Worm (Caenorhabditis elegans) whole organism, young adult: ENCODE results near the gene spt-4.

Experiments
- B0336.3 ChIP-seq: fragments of 200-800 bp; sonication (Bioruptor generic); IDR thresholded peaks from 2 replicates; pipeline ENCODE4 v1.3.6; 2022; ENCODE audit warnings: missing genetic modification characterization, missing compliant biosample characterization
- C06A6.2 ChIP-seq: fragments of 200-800 bp; sonication (Bioruptor generic); conservative IDR thresholded peaks from 2 replicates; pipeline ENCODE4 v1.3.6; 2022; ENCODE audit warnings: missing genetic modification characterization, missing compliant biosample characterization
- F22D6.2 ChIP-seq: sonication (generic microtip); optimal IDR thresholded peaks from 2 replicates; lab custom pipeline; 2016; ENCODE audit warnings: mild to moderate bottlenecking, missing genetic modification characterization, missing compliant biosample characterization
- F39B2.1 ChIP-seq: fragments of 200-800 bp; sonication (Bioruptor generic); IDR thresholded peaks from 2 replicates; pipeline ENCODE4 v1.3.6; 2022; ENCODE audit warnings: missing genetic modification reagents, missing genetic modification characterization, missing compliant biosample characterization
- K12H6.12 ChIP-seq: fragments of 200-800 bp; sonication (Bioruptor generic); optimal IDR thresholded peaks from 2 replicates; lab custom pipeline; 2018; ENCODE audit warnings: mild to moderate bottlenecking, missing genetic modification characterization, missing compliant biosample characterization
- Y53G8AR.9 ChIP-seq: fragments of 200-800 bp; sonication (Bioruptor generic); conservative IDR thresholded peaks from 2 replicates; pipeline ENCODE4 v1.3.6; 2022; ENCODE audit warnings: missing genetic modification reagents, missing genetic modification characterization, missing compliant biosample characterization
- Y56A3A.18 ChIP-seq: fragments of 200-800 bp; sonication (Bioruptor generic); IDR thresholded peaks from 2 replicates; pipeline ENCODE4 v1.3.6; 2022; ENCODE audit warnings: missing genetic modification reagents, missing genetic modification characterization, missing compliant biosample characterization
- ama-1 ChIP-seq, 3 experiments: fragments of 150-350 bp in 1 of 3; sonication (generic microtip) in 2 of 3; optimal IDR thresholded peaks; 2 replicates each; lab custom pipeline; 2014 to 2018; ENCODE audit warnings: missing biosample characterization in 2 of 3, missing genetic modification characterization in 2 of 3, missing genetic modification reagents in 2 of 3
- aptf-3 ChIP-seq: fragments of 200-800 bp; sonication (Bioruptor generic); IDR thresholded peaks from 2 replicates; pipeline ENCODE4 v1.3.6; 2022; ENCODE audit warnings: missing genetic modification characterization, missing compliant biosample characterization
- attf-6 ChIP-seq: fragments of 200-800 bp; sonication (Bioruptor generic); IDR thresholded peaks from 2 replicates; pipeline ENCODE4 v1.3.6; 2022; ENCODE audit warnings: missing genetic modification reagents, missing genetic modification characterization, missing compliant biosample characterization
- bed-1 ChIP-seq: fragments of 200-800 bp; sonication (Bioruptor generic); IDR thresholded peaks from 2 replicates; pipeline ENCODE4 v1.3.6; 2022; ENCODE audit warnings: missing genetic modification reagents, missing genetic modification characterization, missing compliant biosample characterization
- cebp-1 ChIP-seq, 2 experiments: fragments of 200-800 bp in 1 of 2; sonication (Bioruptor generic) in 1 of 2; sonication (generic microtip) in 1 of 2; IDR thresholded peaks in 1 of 2; optimal IDR thresholded peaks in 1 of 2; 2 replicates each; pipeline versions ENCODE4 v1.3.6 to Lab custom; 2017 to 2022; ENCODE audit warnings: missing compliant biosample characterization in 2 of 2, missing genetic modification characterization in 2 of 2, mild to moderate bottlenecking in 1 of 2, missing genetic modification reagents in 1 of 2, moderate library complexity in 1 of 2
- cebp-2 ChIP-seq: fragments of 200-800 bp; sonication (Bioruptor generic); IDR thresholded peaks from 2 replicates; pipeline ENCODE4 v1.3.6; 2022; ENCODE audit warnings: missing genetic modification characterization, missing compliant biosample characterization
- ceh-58 ChIP-seq: fragments of 200-800 bp; sonication (Bioruptor generic); IDR thresholded peaks from 2 replicates; pipeline ENCODE4 v1.3.6; 2022; ENCODE audit warnings: missing genetic modification characterization, missing compliant biosample characterization
- ceh-79 ChIP-seq: sonication (generic microtip); optimal IDR thresholded peaks from 2 replicates; lab custom pipeline; 2017; ENCODE audit warnings: mild to moderate bottlenecking, missing genetic modification characterization, missing compliant biosample characterization
- egl-44 ChIP-seq: fragments of 200-800 bp; sonication (Bioruptor generic); IDR thresholded peaks from 2 replicates; pipeline ENCODE4 v1.3.6; 2022; ENCODE audit warnings: missing genetic modification reagents, missing genetic modification characterization, missing compliant biosample characterization
- fkh-3 ChIP-seq: sonication (generic microtip); optimal IDR thresholded peaks from 2 replicates; lab custom pipeline; 2016; ENCODE audit warnings: mild to moderate bottlenecking, missing genetic modification characterization, missing compliant biosample characterization
- gei-17 ChIP-seq: fragments of 200-800 bp; sonication (Bioruptor generic); optimal IDR thresholded peaks from 2 replicates; lab custom pipeline; 2018; ENCODE audit warnings: mild to moderate bottlenecking, missing genetic modification characterization, missing compliant biosample characterization
- him-1 ChIP-seq: sonication (generic microtip); optimal IDR thresholded peaks from 2 replicates; lab custom pipeline; 2016; ENCODE audit warnings: missing genotype, missing genetic modification reagents, missing genetic modification characterization, missing compliant biosample characterization
- hmg-1.2 ChIP-seq: fragments of 200-800 bp; sonication (Bioruptor generic); IDR thresholded peaks from 2 replicates; pipeline ENCODE4 v1.3.6; 2022; ENCODE audit warnings: missing genetic modification reagents, missing genetic modification characterization, missing compliant biosample characterization
- lag-1 ChIP-seq: fragments of 200-800 bp; sonication (Bioruptor generic); IDR thresholded peaks from 2 replicates; pipeline ENCODE4 v1.3.6; 2022; ENCODE audit warnings: missing genetic modification reagents, missing genetic modification characterization, missing compliant biosample characterization
- lin-40 ChIP-seq: sonication (generic microtip); optimal IDR thresholded peaks from 2 replicates; lab custom pipeline; 2016; ENCODE audit warnings: missing genetic modification characterization, mild to moderate bottlenecking, missing compliant biosample characterization, missing genotype, missing genetic modification reagents
- lir-1 ChIP-seq: fragments of 200-800 bp; sonication (Bioruptor generic); conservative IDR thresholded peaks from 2 replicates; pipeline ENCODE4 v1.3.6; 2022; ENCODE audit warnings: missing genetic modification reagents, missing genetic modification characterization, missing compliant biosample characterization
- madf-3 ChIP-seq: fragments of 200-800 bp; sonication (Bioruptor generic); IDR thresholded peaks from 2 replicates; pipeline ENCODE4 v1.3.6; 2022; ENCODE audit warnings: missing genetic modification reagents, missing genetic modification characterization, missing compliant biosample characterization
- madf-8 ChIP-seq: fragments of 200-800 bp; sonication (Bioruptor generic); conservative IDR thresholded peaks from 2 replicates; pipeline ENCODE4 v1.3.6; 2022; ENCODE audit warnings: missing genetic modification reagents, missing genetic modification characterization, missing compliant biosample characterization
- mxl-1 ChIP-seq: sonication (generic microtip); optimal IDR thresholded peaks from 2 replicates; lab custom pipeline; 2016; ENCODE audit warnings: missing genetic modification characterization, missing compliant biosample characterization
- nfya-2 ChIP-seq: fragments of 200-800 bp; sonication (Bioruptor generic); IDR thresholded peaks from 2 replicates; pipeline ENCODE4 v1.3.6; 2022; ENCODE audit warnings: missing genetic modification reagents, missing genetic modification characterization, missing compliant biosample characterization
- nfyb-1 ChIP-seq: fragments of 200-800 bp; sonication (Bioruptor generic); IDR thresholded peaks from 2 replicates; pipeline ENCODE4 v1.3.6; 2022; ENCODE audit warnings: missing genetic modification reagents, missing genetic modification characterization, missing compliant biosample characterization
- nhr-120 ChIP-seq: fragments of 200-800 bp; sonication (Bioruptor generic); IDR thresholded peaks from 2 replicates; pipeline ENCODE4 v1.3.6; 2022; ENCODE audit warnings: missing genetic modification characterization, missing compliant biosample characterization
- nhr-179 ChIP-seq: sonication (generic microtip); optimal IDR thresholded peaks from 2 replicates; lab custom pipeline; 2016; ENCODE audit warnings: mild to moderate bottlenecking, missing genetic modification characterization, missing compliant biosample characterization
- nhr-90 ChIP-seq: sonication (generic microtip); optimal IDR thresholded peaks from 2 replicates; lab custom pipeline; 2016; ENCODE audit warnings: missing genotype, mild to moderate bottlenecking, missing genetic modification characterization, missing compliant biosample characterization
- pha-4 ChIP-seq: fragments of 150-350 bp; sonication (generic microtip); optimal IDR thresholded peaks from 2 replicates; lab custom pipeline; 2014; ENCODE audit warnings: missing biosample characterization, missing genetic modification reagents, missing genetic modification characterization
- repo-1 ChIP-seq: sonication (generic microtip); optimal IDR thresholded peaks from 2 replicates; lab custom pipeline; 2017; ENCODE audit warnings: mild to moderate bottlenecking, missing genetic modification characterization, missing compliant biosample characterization
- sdz-38 ChIP-seq: sonication (generic microtip); optimal IDR thresholded peaks from 2 replicates; lab custom pipeline; 2016; ENCODE audit warnings: missing genotype, missing genetic modification characterization, missing compliant biosample characterization
- snpc-1.1 ChIP-seq: sonication (generic microtip); optimal IDR thresholded peaks from 2 replicates; lab custom pipeline; 2017; ENCODE audit warnings: missing genetic modification characterization, mild to moderate bottlenecking, missing compliant biosample characterization, antibody characterized with exemption, moderate library complexity, missing genotype, missing genetic modification reagents; ENCODE audit not compliant: insufficient read depth
- tbp1 ChIP-seq: fragments of 200-800 bp; sonication (Bioruptor generic); optimal IDR thresholded peaks from 2 replicates; lab custom pipeline; 2018; ENCODE audit warnings: mild to moderate bottlenecking, missing genetic modification characterization, missing compliant biosample characterization
- xnd-1 ChIP-seq: sonication (generic microtip); optimal IDR thresholded peaks from 2 replicates; lab custom pipeline; 2016; ENCODE audit warnings: missing genotype, missing genetic modification reagents, missing genetic modification characterization, missing compliant biosample characterization
- zfh-2 ChIP-seq: fragments of 200-800 bp; sonication (Bioruptor generic); conservative IDR thresholded peaks from 2 replicates; pipeline ENCODE4 v1.3.6; 2022; ENCODE audit warnings: missing genetic modification reagents, missing genetic modification characterization, missing compliant biosample characterization
- ztf-18 ChIP-seq: sonication (generic microtip); optimal IDR thresholded peaks from 2 replicates; lab custom pipeline; 2016; ENCODE audit warnings: missing genotype, mild to moderate bottlenecking, missing genetic modification characterization, missing compliant biosample characterization

The spt-4 gene

DNA sequence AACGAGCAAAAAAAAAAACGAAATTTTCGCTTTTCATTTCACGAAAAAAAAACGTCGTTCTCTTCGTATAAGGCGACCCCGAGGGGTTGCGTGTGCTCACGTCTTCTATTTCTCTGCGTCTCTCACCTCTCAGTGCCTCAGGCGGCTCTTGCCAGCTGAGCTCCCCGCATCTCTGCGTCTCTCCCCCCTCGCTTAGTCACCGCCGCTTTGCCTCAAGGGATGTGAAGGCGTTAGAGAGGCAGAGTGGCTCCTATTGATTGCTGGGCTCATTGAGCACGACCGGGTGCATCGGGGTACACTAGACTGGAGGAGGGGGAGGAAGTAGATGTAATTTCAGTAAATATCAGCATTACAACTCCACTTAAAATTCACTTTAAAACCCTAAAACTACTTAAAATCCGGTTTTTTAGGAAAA, 44.0 kb downstream of the spt-4 start (continued):
- peak; percentile 64; the same call in 1 of the 2 replicates for TF ChIP-seq hmg-1.2 (GFP tag; lab: Robert Waterston, UW)
- TF ChIP-seq fkh-3 (tag; lab: Kevin White, UChicago): no peak
- no peak for TF ChIP-seq bed-1 (GFP tag; lab: Robert Waterston, UW)
- TF ChIP-seq madf-3 (GFP tag; lab: Robert Waterston, UW): no peak
- TF ChIP-seq nhr-120 (GFP tag; lab: Robert Waterston, UW): no peak
- TF ChIP-seq ama-1 (optimal IDR thresholded peaks at IDR 0.05; lab: Kevin White, UChicago): no peak
- TF ChIP-seq ama-1 (GFP tag; optimal IDR thresholded peaks at IDR 0.05; lab: Kevin White, UChicago): no peak
- TF ChIP-seq gei-17 (GFP tag; lab: Kevin White, UChicago): no peak
- TF ChIP-seq repo-1 (tag; lab: Kevin White, UChicago): no peak
- TF ChIP-seq cebp-2 (GFP tag; lab: Robert Waterston, UW): no peak
- no peak for TF ChIP-seq aptf-3
- peak; percentile 42 for TF ChIP-seq K12H6.12 (tag; lab: Kevin White, UChicago)
- no peak for TF ChIP-seq F39B2.1 (GFP tag; lab: Robert Waterston, UW)

ce11 chrIII:23862-24261, 45.7 kb downstream of the spt-4 start, which contains the start of gene H10E21.5:
TSS of gene H10E21.5 (minus strand) at chrIII:23962.
- TF ChIP-seq snpc-1.1 (tag; lab: Kevin White, UChicago) (no peak), him-1 (tag; lab: Kevin White, UChicago) (no peak), madf-8 (GFP tag; lab: Robert Waterston, UW) (no peak), lag-1 (GFP tag; lab: Robert Waterston, UW) (no peak), pha-4 (tag; lab: Kevin White, UChicago) (no peak), Y53G8AR.9 (GFP tag; lab: Robert Waterston, UW) (no peak), ceh-58 (no peak)

DNA sequence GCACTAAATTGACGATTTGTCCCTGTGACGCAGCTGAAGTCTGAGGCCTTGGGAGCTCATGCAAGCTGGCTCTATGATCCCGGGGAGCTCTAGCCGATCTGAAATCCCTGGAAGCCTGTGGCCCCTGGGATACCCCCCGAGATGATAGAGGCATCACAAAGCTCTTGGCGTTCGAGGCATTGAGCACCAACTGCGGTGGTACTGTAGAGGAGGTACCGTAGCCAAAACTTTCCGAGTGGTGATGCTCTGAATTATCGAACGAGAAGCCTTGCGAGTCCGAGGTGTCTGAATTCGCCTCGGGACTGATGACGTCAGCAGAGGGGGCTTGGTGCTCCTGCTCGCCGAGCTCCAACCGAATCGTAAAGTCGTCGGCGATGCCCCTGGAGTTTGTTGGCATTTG, 48.3 kb downstream of the spt-4 start:
- TF ChIP-seq ama-1 (optimal IDR thresholded peaks at IDR 0.05; lab: Kevin White, UChicago): no peak
- TF ChIP-seq ama-1 (GFP tag; optimal IDR thresholded peaks at IDR 0.05; lab: Kevin White, UChicago): peak in 1 of 2 experiments; percentile 17
- no peak for TF ChIP-seq mxl-1 (tag; lab: Kevin White, UChicago)
- TF ChIP-seq zfh-2 (GFP tag; lab: Robert Waterston, UW): peak; percentile 79

DNA sequence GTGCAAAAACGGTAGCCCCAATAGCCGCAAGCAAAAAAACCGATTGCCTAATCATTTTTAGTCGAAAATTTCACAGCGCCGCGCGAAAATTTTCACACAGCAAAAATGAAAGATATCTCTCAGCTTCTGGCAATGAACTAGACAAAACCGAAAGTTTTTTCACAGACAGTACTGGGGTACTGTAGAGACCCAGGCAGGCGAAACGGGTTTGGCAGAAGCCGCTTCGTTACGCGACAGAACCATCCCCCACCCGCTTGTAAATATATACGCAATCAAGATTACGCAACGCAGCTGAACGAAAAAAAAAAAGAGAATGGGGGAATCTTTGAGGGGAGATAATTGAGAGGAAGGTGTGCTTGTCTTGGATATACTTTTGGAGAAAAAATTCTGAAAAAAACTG, 50.0 kb downstream of the spt-4 start, which contains the start of gene H10E21.4:
H10E21.4 (minus strand) TSS at position 167 of the 400 bp plus-strand sequence.
- TF ChIP-seq ceh-79 (tag; lab: Kevin White, UChicago) (no peak), tbp1 (GFP tag; lab: Kevin White, UChicago) (no peak), attf-6 (no peak), lin-40 (tag; lab: Kevin White, UChicago) (no peak), xnd-1 (no peak), nfya-2 (no peak), nhr-90 (tag; lab: Kevin White, UChicago) (no peak), lag-1 (GFP tag; lab: Robert Waterston, UW) (no peak), nhr-179 (no peak), F22D6.2 (tag; lab: Kevin White, UChicago) (no peak), lir-1 (no peak), ztf-18 (tag; lab: Kevin White, UChicago) (no peak), B0336.3 (GFP tag; lab: Robert Waterston, UW) (no peak), sdz-38 (tag; lab: Kevin White, UChicago) (no peak), egl-44 (GFP tag; lab: Robert Waterston, UW) (no peak), Y56A3A.18 (no peak), nfyb-1 (GFP tag; lab: Robert Waterston, UW) (no peak), C06A6.2 (GFP tag; lab: Robert Waterston, UW) (no peak), cebp-1 (GFP tag; IDR thresholded peaks at IDR 0.05; lab: Robert Waterston, UW) (no peak), cebp-1 (tag; optimal IDR thresholded peaks at IDR 0.05; lab: Kevin White, UChicago) (no peak), fkh-3 (tag; lab: Kevin White, UChicago) (no peak)
